Fruit fly (Drosophila melanogaster) whole organism, embryonic: ENCODE data around the gene Ufd4.

Source experiments
- C15 ChIP-seq: fragments of 200-800 bp; sonication (Bioruptor generic); IDR thresholded peaks from 3 replicates; pipeline ENCODE4 v1.3.6; 2022; ENCODE audit warnings: missing biosample characterization, missing genetic modification characterization
- CG12299 ChIP-seq: fragments of 200-800 bp; sonication (Bioruptor generic); optimal IDR thresholded peaks from 2 replicates; lab custom pipeline; 2018; ENCODE audit warnings: missing biosample characterization, mild to moderate bottlenecking, missing genetic modification characterization
- CG14050 ChIP-seq: fragments of 200-800 bp; sonication (Bioruptor generic); IDR thresholded peaks from 3 replicates; pipeline ENCODE4 v1.3.6; 2022; ENCODE audit warnings: missing biosample characterization, missing genetic modification characterization
- CG15269 ChIP-seq: fragments of 200-800 bp; sonication (Bioruptor generic); optimal IDR thresholded peaks from 2 replicates; lab custom pipeline; 2018; ENCODE audit warnings: missing biosample characterization, mild to moderate bottlenecking, missing genetic modification characterization, moderate library complexity
- CG15601 ChIP-seq: fragments of 200-800 bp; sonication (Bioruptor generic); optimal IDR thresholded peaks from 3 replicates; lab custom pipeline; 2019; ENCODE audit warnings: missing biosample characterization, mild to moderate bottlenecking, missing genetic modification characterization, moderate library complexity
- CG17912 ChIP-seq: fragments of 200-800 bp; sonication (Bioruptor generic); optimal IDR thresholded peaks from 2 replicates; lab custom pipeline; 2018; ENCODE audit warnings: missing biosample characterization, mild to moderate bottlenecking, missing genetic modification characterization
- CG1832 ChIP-seq: fragments of 200-800 bp; sonication (Bioruptor generic); optimal IDR thresholded peaks from 2 replicates; lab custom pipeline; 2017; ENCODE audit warnings: missing biosample characterization, mild to moderate bottlenecking, missing genetic modification characterization, inconsistent platforms
- CG18476 ChIP-seq: fragments of 200-800 bp; sonication (Bioruptor generic); optimal IDR thresholded peaks from 2 replicates; lab custom pipeline; 2016; ENCODE audit warnings: missing biosample characterization, mild to moderate bottlenecking, missing genetic modification characterization
- CG2875 ChIP-seq: fragments of 200-800 bp; sonication (Bioruptor generic); optimal IDR thresholded peaks from 2 replicates; lab custom pipeline; 2017; ENCODE audit warnings: missing biosample characterization, mild to moderate bottlenecking, missing genetic modification characterization, missing genetic modification reagents
- CG2889 ChIP-seq: fragments of 200-800 bp; sonication (Bioruptor generic); IDR thresholded peaks from 3 replicates; pipeline ENCODE4 v1.3.6; 2022; ENCODE audit warnings: missing biosample characterization, missing genetic modification characterization
- CG30403 ChIP-seq: fragments of 200-800 bp; sonication (Bioruptor generic); optimal IDR thresholded peaks from 3 replicates; lab custom pipeline; 2016; ENCODE audit warnings: missing biosample characterization, missing genetic modification characterization
- CG33213 ChIP-seq: fragments of 200-800 bp; sonication (Bioruptor generic); optimal IDR thresholded peaks from 3 replicates; lab custom pipeline; 2016; ENCODE audit warnings: missing biosample characterization, missing genetic modification characterization
- CG3838 ChIP-seq: fragments of 200-800 bp; sonication (Bioruptor generic); optimal IDR thresholded peaks from 3 replicates; lab custom pipeline; 2016; ENCODE audit warnings: missing biosample characterization, missing genetic modification characterization
- CG3995 ChIP-seq: fragments of 200-800 bp; sonication (Bioruptor generic); optimal IDR thresholded peaks from 3 replicates; lab custom pipeline; 2016; ENCODE audit warnings: missing biosample characterization, missing genetic modification characterization
- CG4282 ChIP-seq: fragments of 200-800 bp; sonication (Bioruptor generic); optimal IDR thresholded peaks from 2 replicates; lab custom pipeline; 2016; ENCODE audit warnings: missing biosample characterization, missing genetic modification characterization
- CG4404 ChIP-seq: fragments of 200-800 bp; sonication (Bioruptor generic); IDR thresholded peaks from 2 replicates; pipeline ENCODE4 v1.3.6; 2022; ENCODE audit warnings: missing biosample characterization, missing genetic modification characterization
- CG9876 ChIP-seq: fragments of 200-800 bp; sonication (Bioruptor generic); optimal IDR thresholded peaks from 2 replicates; lab custom pipeline; 2016; ENCODE audit warnings: missing biosample characterization, missing genetic modification characterization
- D19B ChIP-seq: fragments of 200-800 bp; sonication (Bioruptor generic); optimal IDR thresholded peaks from 2 replicates; lab custom pipeline; 2017; ENCODE audit warnings: missing biosample characterization, mild to moderate bottlenecking, missing genetic modification characterization
- Dbx ChIP-seq: fragments of 200-800 bp; sonication (Bioruptor generic); IDR thresholded peaks from 3 replicates; pipeline ENCODE4 v1.3.6; 2022; ENCODE audit warnings: missing biosample characterization, missing genetic modification characterization
- Doc3 ChIP-seq: fragments of 200-800 bp; sonication (Bioruptor generic); IDR thresholded peaks from 3 replicates; pipeline ENCODE4 v1.3.6; 2022; ENCODE audit warnings: missing biosample characterization, missing genetic modification characterization; ENCODE audit not compliant: partially characterized antibody
- Hr51 ChIP-seq, 2 experiments: fragments of 200-800 bp; sonication (Bioruptor generic); optimal IDR thresholded peaks; 2 replicates in 1 of 2; 3 replicates in 1 of 2; lab custom pipeline; 2016 to 2018; ENCODE audit warnings: missing biosample characterization in 2 of 2, missing genetic modification characterization in 2 of 2, mild to moderate bottlenecking in 1 of 2, moderate library complexity in 1 of 2
- Hr78 ChIP-seq, 2 experiments: fragments of 200-800 bp in 1 of 2; fragments of >200 bp in 1 of 2; sonication (Bioruptor generic) in 1 of 2; optimal IDR thresholded peaks; 2 replicates each; lab custom pipeline; 2017 to 2019; ENCODE audit warnings: missing biosample characterization in 2 of 2, missing genetic modification characterization in 2 of 2, mild to moderate bottlenecking in 1 of 2, moderate library complexity in 1 of 2
- Jarid2 ChIP-seq: fragments of 200-800 bp; sonication (Bioruptor generic); optimal IDR thresholded peaks from 3 replicates; lab custom pipeline; 2017; ENCODE audit warnings: mild to moderate bottlenecking, missing biosample characterization, missing genetic modification reagents, missing genetic modification characterization
- NC2β ChIP-seq: fragments of 200-800 bp; sonication (Bioruptor generic); optimal IDR thresholded peaks from 2 replicates; lab custom pipeline; 2016; ENCODE audit warnings: missing biosample characterization, missing genetic modification characterization
- Tbp ChIP-seq: fragments of >200 bp; optimal IDR thresholded peaks from 2 replicates; lab custom pipeline; 2018; ENCODE audit warnings: missing biosample characterization, missing genetic modification characterization
- Trl ChIP-seq, 3 experiments: fragments of >200 bp in 2 of 3; fragments of 200-800 bp in 1 of 3; sonication (Bioruptor generic) in 1 of 3; optimal IDR thresholded peaks; 2 replicates in 1 of 3; 3 replicates in 2 of 3; lab custom pipeline; 2016 to 2017; ENCODE audit warnings: missing biosample characterization in 1 of 3, missing genetic modification characterization in 1 of 3
- ap ChIP-seq: fragments of 200-800 bp; sonication (Bioruptor generic); IDR thresholded peaks from 2 replicates; pipeline ENCODE4 v1.3.6; 2022; ENCODE audit warnings: missing biosample characterization, missing genetic modification characterization
- az2 ChIP-seq: fragments of 200-800 bp; sonication (Bioruptor generic); optimal IDR thresholded peaks from 3 replicates; lab custom pipeline; 2016; ENCODE audit warnings: missing biosample characterization, missing genetic modification characterization
- cwo ChIP-seq: fragments of 200-800 bp; sonication (Bioruptor generic); optimal IDR thresholded peaks from 3 replicates; lab custom pipeline; 2017; ENCODE audit warnings: missing biosample characterization, missing genetic modification characterization, mild to moderate bottlenecking, moderate library complexity, missing genetic modification reagents
- dmrt11E ChIP-seq: fragments of 200-800 bp; sonication (Bioruptor generic); optimal IDR thresholded peaks from 3 replicates; lab custom pipeline; 2018; ENCODE audit warnings: missing biosample characterization, mild to moderate bottlenecking, missing genetic modification characterization, moderate library complexity
- gfzf ChIP-seq: fragments of 200-800 bp; sonication (Bioruptor generic); optimal IDR thresholded peaks from 2 replicates; lab custom pipeline; 2016; ENCODE audit warnings: missing biosample characterization, mild to moderate bottlenecking, missing genetic modification characterization, moderate library complexity
- gsb-n ChIP-seq: fragments of 200-800 bp; sonication (Bioruptor generic); optimal IDR thresholded peaks from 3 replicates; lab custom pipeline; 2018; ENCODE audit warnings: missing biosample characterization, mild to moderate bottlenecking, missing genetic modification characterization
- h ChIP-seq: fragments of >200 bp; optimal IDR thresholded peaks from 2 replicates; lab custom pipeline; 2017
- ham ChIP-seq: fragments of 200-800 bp; sonication (Bioruptor generic); IDR thresholded peaks from 2 replicates; pipeline ENCODE4 v1.3.6; 2022; ENCODE audit warnings: missing biosample characterization, missing genetic modification characterization
- kay ChIP-seq: fragments of 200-800 bp; sonication (Bioruptor generic); optimal IDR thresholded peaks from 2 replicates; lab custom pipeline; 2016; ENCODE audit warnings: missing biosample characterization, missing genetic modification characterization
- kni ChIP-seq: fragments of 200-800 bp; sonication (Bioruptor generic); optimal IDR thresholded peaks from 3 replicates; lab custom pipeline; 2017; ENCODE audit warnings: mild to moderate bottlenecking, missing biosample characterization, missing genetic modification reagents, missing genetic modification characterization
- lab ChIP-seq: fragments of 200-800 bp; sonication (Bioruptor generic); optimal IDR thresholded peaks from 3 replicates; lab custom pipeline; 2017; ENCODE audit warnings: missing biosample characterization, missing genetic modification characterization, mild to moderate bottlenecking, moderate library complexity, missing genetic modification reagents
- nau ChIP-seq: fragments of 200-800 bp; sonication (Bioruptor generic); optimal IDR thresholded peaks from 3 replicates; lab custom pipeline; 2017; ENCODE audit warnings: missing biosample characterization, mild to moderate bottlenecking, missing genetic modification characterization, missing genetic modification reagents
- nerfin-1 ChIP-seq: fragments of 200-800 bp; sonication (Bioruptor generic); optimal IDR thresholded peaks from 3 replicates; lab custom pipeline; 2019; ENCODE audit warnings: missing biosample characterization, mild to moderate bottlenecking, missing genetic modification characterization, moderate library complexity
- oc ChIP-seq: fragments of 200-800 bp; sonication (Bioruptor generic); optimal IDR thresholded peaks from 2 replicates; lab custom pipeline; 2018; ENCODE audit warnings: missing biosample characterization, mild to moderate bottlenecking, missing genetic modification characterization, moderate library complexity
- row ChIP-seq: fragments of 200-800 bp; sonication (Bioruptor generic); IDR thresholded peaks from 3 replicates; pipeline ENCODE4 v1.3.6; 2022; ENCODE audit warnings: missing biosample characterization, missing genetic modification characterization
- run ChIP-seq: fragments of 200-800 bp; sonication (Bioruptor generic); optimal IDR thresholded peaks from 3 replicates; lab custom pipeline; 2018; ENCODE audit warnings: missing biosample characterization, mild to moderate bottlenecking, missing genetic modification characterization
- slp2 ChIP-seq: fragments of 200-800 bp; sonication (Bioruptor generic); optimal IDR thresholded peaks from 2 replicates; lab custom pipeline; 2016; ENCODE audit warnings: missing biosample characterization, missing genetic modification characterization
- sna ChIP-seq: fragments of 200-800 bp; sonication (Bioruptor generic); IDR thresholded peaks from 2 replicates; pipeline ENCODE4 v1.3.6; 2022; ENCODE audit warnings: missing biosample characterization, missing genetic modification characterization; ENCODE audit not compliant: partially characterized antibody
- stwl ChIP-seq: fragments of 200-800 bp; sonication (Bioruptor generic); optimal IDR thresholded peaks from 3 replicates; lab custom pipeline; 2018; ENCODE audit warnings: missing biosample characterization, mild to moderate bottlenecking, missing genetic modification characterization, moderate library complexity
- tna ChIP-seq: fragments of 200-800 bp; sonication (Bioruptor generic); IDR thresholded peaks from 2 replicates; pipeline ENCODE4 v1.3.6; 2022; ENCODE audit warnings: missing biosample characterization, missing genetic modification characterization; ENCODE audit not compliant: partially characterized antibody
- unc-4 ChIP-seq: fragments of 200-800 bp; sonication (Bioruptor generic); IDR thresholded peaks from 2 replicates; pipeline ENCODE4 v1.3.6; 2022; ENCODE audit warnings: missing biosample characterization, missing genetic modification characterization; ENCODE audit not compliant: partially characterized antibody
- vfl ChIP-seq: fragments of 200-800 bp; sonication (Bioruptor generic); optimal IDR thresholded peaks from 2 replicates; lab custom pipeline; 2016; ENCODE audit warnings: missing biosample characterization, missing genetic modification characterization

The Ufd4 gene

dm6 chr2L:10333091-10333991, 41.2 kb upstream of the Ufd4 start, which contains the start of gene GATAd (continued):
- TF ChIP-seq az2 (GFP tag; lab: Kevin White, UChicago): no peak
- peak; percentile 27 for TF ChIP-seq CG30403
- TF ChIP-seq row (GFP tag; lab: Robert Waterston, UW): peak; percentile 63; the same call in 2 of the 3 replicates
- no peak for TF ChIP-seq dmrt11E
- TF ChIP-seq cwo (GFP tag; lab: Kevin White, UChicago): no peak
- no peak for TF ChIP-seq oc (tag; lab: Kevin White, UChicago)
- TF ChIP-seq CG3995 (GFP tag; lab: Kevin White, UChicago): peak; percentile 79
- no peak for TF ChIP-seq CG2889 (GFP tag; lab: Robert Waterston, UW)
- no peak for TF ChIP-seq D19B (GFP tag; lab: Kevin White, UChicago)
- TF ChIP-seq lab (GFP tag; lab: Kevin White, UChicago): no peak
- no peak for TF ChIP-seq NC2β (GFP tag; lab: Kevin White, UChicago)
- TF ChIP-seq Doc3 (GFP tag; lab: Robert Waterston, UW): no peak
- TF ChIP-seq CG12299 (tag; lab: Kevin White, UChicago): peak; percentile 28
- no peak for TF ChIP-seq gsb-n (tag; lab: Kevin White, UChicago)
- no peak for TF ChIP-seq CG4282 (GFP tag; lab: Kevin White, UChicago)
- TF ChIP-seq kni (GFP tag; lab: Kevin White, UChicago): peak; percentile 99
- TF ChIP-seq h: no peak
- TF ChIP-seq kay (GFP tag; lab: Kevin White, UChicago): peak; percentile 87
- TF ChIP-seq Dbx: no peak
- no peak for TF ChIP-seq sna
- TF ChIP-seq CG9876 (GFP tag; lab: Kevin White, UChicago): no peak
- TF ChIP-seq Trl (optimal IDR thresholded peaks at IDR 0.05; lab: Kevin White, UChicago): no peak
- no peak for TF ChIP-seq Trl (GFP tag; optimal IDR thresholded peaks at IDR 0.05; lab: Kevin White, UChicago)
- no peak for TF ChIP-seq CG2875 (GFP tag; lab: Kevin White, UChicago)
- TF ChIP-seq CG15601 (tag; lab: Kevin White, UChicago): no peak
- TF ChIP-seq CG18476 (GFP tag; lab: Kevin White, UChicago): no peak
- TF ChIP-seq CG33213 (GFP tag; lab: Kevin White, UChicago): no peak
- TF ChIP-seq CG14050 (GFP tag; lab: Robert Waterston, UW): no peak
- TF ChIP-seq nerfin-1 (tag; lab: Kevin White, UChicago): no peak
- TF ChIP-seq CG1832 (GFP tag; lab: Kevin White, UChicago): no peak
- no peak for TF ChIP-seq Jarid2 (GFP tag; lab: Kevin White, UChicago)
- TF ChIP-seq CG15269 (tag; lab: Kevin White, UChicago): peak; percentile 0
- TF ChIP-seq tna (GFP tag; lab: Robert Waterston, UW): no peak
- no peak for TF ChIP-seq slp2 (GFP tag; lab: Kevin White, UChicago)
- peak; percentile 58 for TF ChIP-seq gfzf (GFP tag; lab: Kevin White, UChicago)
- no peak for TF ChIP-seq Hr78 (GFP tag; optimal IDR thresholded peaks at IDR 0.05; lab: Kevin White, UChicago)
- no peak for TF ChIP-seq C15 (GFP tag; lab: Robert Waterston, UW)
- TF ChIP-seq ham (GFP tag; lab: Robert Waterston, UW): no peak
- no peak for TF ChIP-seq CG4404
- TF ChIP-seq vfl (GFP tag; lab: Kevin White, UChicago): no peak
- TF ChIP-seq Tbp: peak; percentile 64
- no peak; the same call in 1 of the 2 replicates for TF ChIP-seq unc-4 (GFP tag; lab: Robert Waterston, UW)
- TF ChIP-seq nau: no peak
- no peak for TF ChIP-seq CG17912 (GFP tag; lab: Kevin White, UChicago)
- no peak for TF ChIP-seq CG3838 (GFP tag; lab: Kevin White, UChicago)
- no peak for TF ChIP-seq run
- peak; percentile 34 for TF ChIP-seq stwl (tag; lab: Kevin White, UChicago)
- TF ChIP-seq ap (GFP tag; lab: Robert Waterston, UW): no peak
- TF ChIP-seq Hr51 (GFP tag; optimal IDR thresholded peaks at IDR 0.05; lab: Kevin White, UChicago): no peak
